Worm (Caenorhabditis elegans) whole organism, L4 larva: Measurements from ENCODE around the gene srd-49.
A peak's percentile ranks its signal among the peaks of the same experiment; 100 is the strongest.

ENCODE experiments used
- Y105C5A.15 ChIP-seq: fragments of 200-800 bp; sonication (Bioruptor generic); IDR thresholded peaks from 2 replicates; pipeline ENCODE4 v1.3.6; 2022; ENCODE audit warnings: missing genetic modification characterization, missing compliant biosample characterization
- aly-2 ChIP-seq: sonication (generic microtip); optimal IDR thresholded peaks from 2 replicates; lab custom pipeline; 2018; ENCODE audit warnings: missing biosample characterization, missing genetic modification characterization
- ama-1 ChIP-seq: fragments of 150-350 bp; optimal IDR thresholded peaks from 2 replicates; lab custom pipeline; 2014; ENCODE audit warnings: inconsistent platforms, mixed read lengths
- daf-16 ChIP-seq, 3 experiments: sonication (generic microtip); optimal IDR thresholded peaks; 2 replicates each; lab custom pipeline; 2016 to 2017; ENCODE audit warnings: missing genetic modification characterization in 3 of 3, missing genetic modification reagents in 3 of 3, mild to moderate bottlenecking in 2 of 3, missing compliant biosample characterization in 2 of 3, missing biosample characterization in 1 of 3, moderate library complexity in 1 of 3
- jun-1 ChIP-seq: fragments of 150-350 bp; optimal IDR thresholded peaks from 2 replicates; lab custom pipeline; 2014; ENCODE audit warnings: missing biosample characterization, missing genetic modification reagents, missing genetic modification characterization
- lsy-2 ChIP-seq, 2 experiments: fragments of 150-350 bp in 1 of 2; sonication (generic microtip) in 1 of 2; optimal IDR thresholded peaks; 2 replicates each; lab custom pipeline; 2014 to 2017; ENCODE audit warnings: missing biosample characterization in 2 of 2, missing genetic modification characterization in 2 of 2
- pha-4 ChIP-seq, 2 experiments: fragments of 150-350 bp in 1 of 2; fragments of 200-800 bp in 1 of 2; sonication (Bioruptor generic) in 1 of 2; IDR thresholded peaks in 1 of 2; optimal IDR thresholded peaks in 1 of 2; 2 replicates each; pipeline versions ENCODE4 v1.3.6 to Lab custom; 2014 to 2022; ENCODE audit warnings: missing genetic modification characterization in 2 of 2, missing genetic modification reagents in 2 of 2, missing biosample characterization in 1 of 2, missing compliant biosample characterization in 1 of 2
- pqm-1 ChIP-seq: sonication (generic microtip); optimal IDR thresholded peaks from 2 replicates; lab custom pipeline; 2017; ENCODE audit warnings: missing biosample characterization, missing genetic modification characterization
- sdz-12 ChIP-seq: fragments of 200-800 bp; sonication (Bioruptor generic); optimal IDR thresholded peaks from 2 replicates; lab custom pipeline; 2018; ENCODE audit warnings: mild to moderate bottlenecking, missing genetic modification characterization, missing compliant biosample characterization
- set-16 ChIP-seq: fragments of 200-800 bp; sonication (Bioruptor generic); IDR thresholded peaks from 2 replicates; pipeline ENCODE4 v1.3.6; 2022; ENCODE audit warnings: missing genetic modification reagents, missing genetic modification characterization, missing compliant biosample characterization
- snpc-4 ChIP-seq: fragments of 150-350 bp; optimal IDR thresholded peaks from 2 replicates; lab custom pipeline; 2014; ENCODE audit warnings: missing biosample characterization, missing genetic modification characterization
- zag-1 ChIP-seq: fragments of 150-350 bp; optimal IDR thresholded peaks from 2 replicates; lab custom pipeline; 2014; ENCODE audit warnings: missing biosample characterization, missing genetic modification characterization
- ztf-11 ChIP-seq: fragments of 150-350 bp; optimal IDR thresholded peaks from 2 replicates; lab custom pipeline; 2014; ENCODE audit warnings: missing biosample characterization, missing genetic modification characterization

ce11 chrV:10087103-10087502 is 7.4 kb upstream of the srd-49 start, which contains the start of gene R04B5.5:
- TF ChIP-seq set-16 (GFP tag; lab: Robert Waterston, UW) (no peak), ama-1 (lab: Kevin White, UChicago) (no peak), daf-16 (GFP tag; optimal IDR thresholded peaks at IDR 0.05; lab: Kevin White, UChicago) (no peak), daf-16 (tag; optimal IDR thresholded peaks at IDR 0.05; lab: Kevin White, UChicago) (peak; percentile 70), pqm-1 (tag; lab: Kevin White, UChicago) (peak; percentile 37), jun-1 (tag; lab: Kevin White, UChicago) (no peak), lsy-2 (tag; optimal IDR thresholded peaks at IDR 0.05; lab: Kevin White, UChicago) (peak in 1 of 2 experiments; percentile 33), zag-1 (no peak), sdz-12 (GFP tag; lab: Kevin White, UChicago) (no peak), pha-4 (GFP tag; IDR thresholded peaks at IDR 0.05; lab: Robert Waterston, UW) (no peak), pha-4 (tag; optimal IDR thresholded peaks at IDR 0.05; lab: Kevin White, UChicago) (no peak), ztf-11 (tag; lab: Kevin White, UChicago) (no peak), aly-2 (tag; lab: Kevin White, UChicago) (no peak), Y105C5A.15 (GFP tag; lab: Robert Waterston, UW) (no peak), snpc-4 (tag; lab: Kevin White, UChicago) (no peak)
